Worm (Caenorhabditis elegans) whole organism, late embryonic: ENCODE results near the gene ZK1248.5.

Experiments used
- C08G9.2 ChIP-seq: sonication (generic microtip); optimal IDR thresholded peaks from 2 replicates; lab custom pipeline; 2016; ENCODE audit warnings: mild to moderate bottlenecking, missing genetic modification characterization, moderate library complexity, missing compliant biosample characterization
- K09A11.1 ChIP-seq: sonication (generic microtip); optimal IDR thresholded peaks from 2 replicates; lab custom pipeline; 2017; ENCODE audit warnings: antibody characterized with exemption, mild to moderate bottlenecking, missing genetic modification characterization, missing compliant biosample characterization; ENCODE audit not compliant: insufficient read depth
- Y22D7AL.16 ChIP-seq: sonication (generic microtip); optimal IDR thresholded peaks from 2 replicates; lab custom pipeline; 2016; ENCODE audit warnings: missing genetic modification characterization, missing compliant biosample characterization
- ahr-1 ChIP-seq: sonication (generic microtip); optimal IDR thresholded peaks from 2 replicates; lab custom pipeline; 2016; ENCODE audit warnings: missing genetic modification characterization, missing compliant biosample characterization
- ama-1 ChIP-seq: fragments of 150-350 bp; optimal IDR thresholded peaks from 2 replicates; lab custom pipeline; 2014
- ceh-14 ChIP-seq: sonication (generic microtip); optimal IDR thresholded peaks from 2 replicates; lab custom pipeline; 2016; ENCODE audit warnings: missing genotype, missing genetic modification characterization, missing compliant biosample characterization
- ceh-2 ChIP-seq: sonication (generic microtip); optimal IDR thresholded peaks from 2 replicates; lab custom pipeline; 2016; ENCODE audit warnings: missing genotype, missing genetic modification characterization, missing compliant biosample characterization
- ceh-22 ChIP-seq: sonication (generic microtip); optimal IDR thresholded peaks from 2 replicates; lab custom pipeline; 2017; ENCODE audit warnings: missing biosample characterization, missing genetic modification characterization
- ceh-30 ChIP-seq: fragments of 150-350 bp; optimal IDR thresholded peaks from 2 replicates; lab custom pipeline; 2014; ENCODE audit warnings: missing biosample characterization, missing genetic modification characterization
- ceh-31 ChIP-seq: sonication (generic microtip); optimal IDR thresholded peaks from 2 replicates; lab custom pipeline; 2016; ENCODE audit warnings: missing genetic modification characterization, missing compliant biosample characterization
- ceh-34 ChIP-seq: sonication (generic microtip); optimal IDR thresholded peaks from 2 replicates; lab custom pipeline; 2016; ENCODE audit warnings: mild to moderate bottlenecking, missing genetic modification characterization, missing compliant biosample characterization
- ceh-45 ChIP-seq: fragments of 200-800 bp; sonication (Bioruptor generic); IDR thresholded peaks from 2 replicates; pipeline ENCODE4 v1.3.6; 2022; ENCODE audit warnings: missing genetic modification reagents, missing genetic modification characterization, missing compliant biosample characterization
- ceh-6 ChIP-seq: fragments of 200-800 bp; sonication (Bioruptor generic); optimal IDR thresholded peaks from 2 replicates; lab custom pipeline; 2018; ENCODE audit warnings: mild to moderate bottlenecking, missing genetic modification characterization, missing compliant biosample characterization
- ceh-9 ChIP-seq: sonication (generic microtip); optimal IDR thresholded peaks from 2 replicates; lab custom pipeline; 2016; ENCODE audit warnings: mild to moderate bottlenecking, missing genetic modification characterization, inconsistent platforms, missing compliant biosample characterization
- dve-1 ChIP-seq: sonication (generic microtip); optimal IDR thresholded peaks from 2 replicates; lab custom pipeline; 2017; ENCODE audit warnings: antibody characterized with exemption, mild to moderate bottlenecking, missing genetic modification characterization, missing compliant biosample characterization
- ets-4 ChIP-seq: sonication (generic microtip); optimal IDR thresholded peaks from 2 replicates; lab custom pipeline; 2016; ENCODE audit warnings: missing genetic modification characterization, missing compliant biosample characterization
- eyg-1 ChIP-seq: sonication (generic microtip); optimal IDR thresholded peaks from 2 replicates; lab custom pipeline; 2016; ENCODE audit warnings: missing genotype, missing genetic modification characterization, missing compliant biosample characterization
- fax-1 ChIP-seq: sonication (generic microtip); optimal IDR thresholded peaks from 2 replicates; lab custom pipeline; 2016; ENCODE audit warnings: missing genotype, missing genetic modification characterization, missing compliant biosample characterization
- fkh-10 ChIP-seq: fragments of 150-350 bp; optimal IDR thresholded peaks from 2 replicates; lab custom pipeline; 2014; ENCODE audit warnings: missing biosample characterization, missing genetic modification reagents, missing genetic modification characterization
- fkh-6 ChIP-seq: sonication (generic microtip); optimal IDR thresholded peaks from 2 replicates; lab custom pipeline; 2016; ENCODE audit warnings: missing genetic modification characterization, missing compliant biosample characterization
- hlh-13 ChIP-seq: fragments of 200-800 bp; sonication (Bioruptor generic); optimal IDR thresholded peaks from 2 replicates; lab custom pipeline; 2018; ENCODE audit warnings: mild to moderate bottlenecking, missing genetic modification characterization, missing compliant biosample characterization
- hlh-30 ChIP-seq: sonication (generic microtip); optimal IDR thresholded peaks from 2 replicates; lab custom pipeline; 2017; ENCODE audit warnings: antibody characterized with exemption, missing genetic modification characterization, missing compliant biosample characterization; ENCODE audit not compliant: insufficient read depth
- hlh-6 ChIP-seq: sonication (generic microtip); optimal IDR thresholded peaks from 2 replicates; lab custom pipeline; 2016; ENCODE audit warnings: missing genotype, missing genetic modification characterization, missing compliant biosample characterization
- hlh-8 ChIP-seq: sonication (generic microtip); optimal IDR thresholded peaks from 2 replicates; lab custom pipeline; 2016; ENCODE audit warnings: missing genotype, missing genetic modification characterization, missing compliant biosample characterization
- lim-6 ChIP-seq: sonication (generic microtip); optimal IDR thresholded peaks from 2 replicates; lab custom pipeline; 2016; ENCODE audit warnings: missing genetic modification characterization, missing compliant biosample characterization
- nfya-1 ChIP-seq: sonication (generic microtip); optimal IDR thresholded peaks from 2 replicates; lab custom pipeline; 2017; ENCODE audit warnings: missing genetic modification characterization, mild to moderate bottlenecking, missing compliant biosample characterization, antibody characterized with exemption, moderate library complexity
- nhr-11 ChIP-seq: fragments of 150-350 bp; optimal IDR thresholded peaks from 2 replicates; lab custom pipeline; 2014; ENCODE audit warnings: missing biosample characterization, missing genetic modification characterization
- npax-4 ChIP-seq: sonication (generic microtip); optimal IDR thresholded peaks from 2 replicates; lab custom pipeline; 2016; ENCODE audit warnings: missing genetic modification characterization, missing compliant biosample characterization
- odd-2 ChIP-seq: sonication (generic microtip); optimal IDR thresholded peaks from 2 replicates; lab custom pipeline; 2017; ENCODE audit warnings: antibody characterized with exemption, mild to moderate bottlenecking, missing genetic modification characterization, missing compliant biosample characterization
- pag-3 ChIP-seq: sonication (generic microtip); optimal IDR thresholded peaks from 2 replicates; lab custom pipeline; 2016; ENCODE audit warnings: missing compliant biosample characterization, missing genetic modification characterization, borderline replicate concordance
- pat-9 ChIP-seq: fragments of 200-800 bp; sonication (Bioruptor generic); optimal IDR thresholded peaks from 2 replicates; lab custom pipeline; 2018; ENCODE audit warnings: mild to moderate bottlenecking, missing genetic modification characterization, moderate library complexity, missing compliant biosample characterization
- pha-2 ChIP-seq: sonication (generic microtip); optimal IDR thresholded peaks from 2 replicates; lab custom pipeline; 2017; ENCODE audit warnings: mild to moderate bottlenecking, missing genetic modification characterization, missing compliant biosample characterization
- pqm-1 ChIP-seq: sonication (generic microtip); optimal IDR thresholded peaks from 2 replicates; lab custom pipeline; 2016; ENCODE audit warnings: missing genetic modification characterization, missing compliant biosample characterization
- ref-2 ChIP-seq: sonication (generic microtip); optimal IDR thresholded peaks from 2 replicates; lab custom pipeline; 2016; ENCODE audit warnings: missing genetic modification characterization, missing compliant biosample characterization
- sdc-2 ChIP-seq: sonication (generic microtip); optimal IDR thresholded peaks from 2 replicates; lab custom pipeline; 2016; ENCODE audit warnings: missing genotype, missing genetic modification characterization, missing compliant biosample characterization
- syd-9 ChIP-seq: sonication (generic microtip); optimal IDR thresholded peaks from 2 replicates; lab custom pipeline; 2016; ENCODE audit warnings: mild to moderate bottlenecking, missing genetic modification characterization, moderate library complexity, missing compliant biosample characterization
- tbx-7 ChIP-seq: sonication (generic microtip); optimal IDR thresholded peaks from 2 replicates; lab custom pipeline; 2016; ENCODE audit warnings: missing genotype, missing genetic modification characterization, missing compliant biosample characterization
- unc-42 ChIP-seq: sonication (generic microtip); optimal IDR thresholded peaks from 2 replicates; lab custom pipeline; 2016; ENCODE audit warnings: missing genotype, missing genetic modification characterization, missing compliant biosample characterization

Gene ZK1248.5

DNA sequence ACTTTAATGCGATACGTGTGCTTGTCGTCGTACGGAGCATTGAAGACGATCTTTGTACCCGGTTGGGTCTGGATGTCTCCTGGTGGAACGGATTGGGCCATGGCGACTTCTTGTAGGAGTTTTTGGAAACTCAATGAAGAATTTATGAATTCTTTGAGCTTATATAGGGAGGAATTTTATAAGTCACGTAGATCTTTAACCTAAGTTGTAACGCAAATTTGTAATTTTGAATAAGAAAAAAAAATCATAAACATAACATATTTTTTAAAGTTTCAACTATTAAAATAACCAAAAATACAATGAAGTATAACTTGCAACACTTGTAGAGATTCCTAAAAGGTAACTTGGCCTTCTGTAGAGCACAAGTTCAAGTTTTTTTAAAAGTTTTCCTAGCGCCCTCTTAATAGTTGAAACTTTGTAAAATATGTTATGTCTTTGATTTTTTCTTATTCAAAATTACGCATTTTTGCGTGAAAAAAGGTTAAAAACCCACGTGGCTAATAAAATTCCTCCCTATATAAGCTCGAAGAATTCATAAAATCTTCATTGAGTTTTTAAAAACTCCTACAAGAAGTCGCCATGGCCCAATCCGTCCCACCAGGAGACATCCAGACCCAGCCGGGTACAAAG, 12.9 kb upstream of the ZK1248.5 start, which contains the start of the genes msp-63 and msp-142:
msp-63 (minus strand) TSS at position 101 of the 630 bp plus-strand sequence.
msp-142 (plus strand) TSS at position 580 of the 630 bp plus-strand sequence.
- TF ChIP-seq ceh-14 (tag; lab: Kevin White, UChicago) (no peak), hlh-8 (tag; lab: Kevin White, UChicago) (no peak), odd-2 (tag; lab: Kevin White, UChicago) (no peak), eyg-1 (tag; lab: Kevin White, UChicago) (no peak), ceh-9 (tag; lab: Kevin White, UChicago) (no peak), ceh-22 (no peak), pha-2 (tag; lab: Kevin White, UChicago) (no peak), Y22D7AL.16 (tag; lab: Kevin White, UChicago) (no peak), pat-9 (tag; lab: Kevin White, UChicago) (no peak), ama-1 (lab: Kevin White, UChicago) (no peak), ref-2 (tag; lab: Kevin White, UChicago) (no peak), K09A11.1 (tag; lab: Kevin White, UChicago) (no peak), hlh-6 (tag; lab: Kevin White, UChicago) (no peak), nfya-1 (tag; lab: Kevin White, UChicago) (no peak), fkh-6 (tag; lab: Kevin White, UChicago) (no peak), nhr-11 (tag; lab: Kevin White, UChicago) (no peak), ahr-1 (no peak), pag-3 (tag; lab: Kevin White, UChicago) (no peak), sdc-2 (tag; lab: Kevin White, UChicago) (no peak)

DNA sequence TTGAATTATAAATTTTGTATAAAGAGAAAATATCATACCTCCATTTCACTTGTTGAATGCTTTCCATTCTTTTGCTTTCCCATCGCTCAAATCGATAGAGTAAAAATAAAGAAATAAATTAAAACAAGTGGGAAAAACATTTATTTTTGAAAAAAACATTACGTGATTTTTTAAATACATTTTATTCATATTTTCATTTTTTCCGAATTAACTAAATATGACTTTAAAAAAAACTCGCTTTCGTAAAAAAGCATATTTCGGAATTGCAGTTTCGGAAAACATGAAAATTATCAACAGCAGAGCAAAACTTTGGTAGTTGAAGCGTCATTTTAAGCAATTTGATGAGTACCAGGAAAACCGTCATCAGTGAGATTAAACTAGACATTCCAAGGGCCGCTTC, 10.8 kb upstream of the ZK1248.5 start, which contains the start of gene K05F1.8:
K05F1.8 (minus strand) TSS at position 101 of the 400 bp plus-strand sequence.
- no peak for TF ChIP-seq ceh-34 (tag; lab: Kevin White, UChicago)
- no peak for TF ChIP-seq fkh-6 (tag; lab: Kevin White, UChicago)
- no peak for TF ChIP-seq syd-9 (tag; lab: Kevin White, UChicago)
- no peak for TF ChIP-seq hlh-30 (tag; lab: Kevin White, UChicago)
- no peak for TF ChIP-seq fax-1 (tag; lab: Kevin White, UChicago)
- no peak for TF ChIP-seq npax-4 (tag; lab: Kevin White, UChicago)
- no peak for TF ChIP-seq ceh-31 (tag; lab: Kevin White, UChicago)
- TF ChIP-seq ceh-6 (GFP tag; lab: Kevin White, UChicago), result no peak
- no peak for TF ChIP-seq ceh-30
- no peak for TF ChIP-seq ceh-2 (tag; lab: Kevin White, UChicago)
- TF ChIP-seq ref-2 (tag; lab: Kevin White, UChicago), result no peak
- TF ChIP-seq hlh-6 (tag; lab: Kevin White, UChicago), result no peak
- no peak for TF ChIP-seq ceh-45
- TF ChIP-seq dve-1, result no peak
- TF ChIP-seq pat-9 (tag; lab: Kevin White, UChicago), result no peak
- no peak for TF ChIP-seq ceh-14 (tag; lab: Kevin White, UChicago)
- TF ChIP-seq fkh-10 (GFP tag; lab: Kevin White, UChicago), result no peak

DNA sequence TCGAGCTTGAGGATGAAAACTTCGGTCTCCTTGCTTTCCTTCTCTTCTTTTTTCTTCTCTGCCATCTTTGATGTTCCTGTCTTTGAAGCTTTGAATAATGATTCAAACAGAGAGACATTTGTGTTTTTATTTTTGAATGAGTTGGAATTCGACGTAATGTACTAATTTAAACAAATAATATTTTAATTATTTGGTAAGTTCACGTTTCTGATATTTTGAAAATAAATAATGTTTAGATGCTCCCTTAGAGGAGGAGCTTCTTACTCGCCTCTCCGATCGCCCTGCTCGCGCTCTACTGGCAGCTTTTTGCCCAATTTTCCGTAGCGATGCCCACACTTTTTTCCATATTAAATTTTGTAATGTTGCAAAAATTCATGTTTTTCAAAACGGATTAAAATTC, 9.2 kb upstream of the ZK1248.5 start, which contains the start of the genes K05F1.9 and K05F1.1:
K05F1.9 (minus strand) TSS at position 101 of the 400 bp plus-strand sequence.
K05F1.1 (plus strand) TSS at position 308 of the 400 bp plus-strand sequence.
- TF ChIP-seq fax-1 (tag; lab: Kevin White, UChicago) (no peak), pqm-1 (tag; lab: Kevin White, UChicago) (no peak), nhr-11 (tag; lab: Kevin White, UChicago) (no peak), hlh-13 (GFP tag; lab: Kevin White, UChicago) (no peak), unc-42 (tag; lab: Kevin White, UChicago) (no peak), ets-4 (tag; lab: Kevin White, UChicago) (no peak), lim-6 (tag; lab: Kevin White, UChicago) (no peak), fkh-10 (GFP tag; lab: Kevin White, UChicago) (no peak), ceh-14 (tag; lab: Kevin White, UChicago) (no peak), nfya-1 (tag; lab: Kevin White, UChicago) (no peak), dve-1 (no peak), tbx-7 (tag; lab: Kevin White, UChicago) (no peak), C08G9.2 (tag; lab: Kevin White, UChicago) (no peak)
- TF ChIP-seq, all 69 proteins: peak for 0
